Worm (Caenorhabditis elegans) whole organism, early embryonic: Measurements from ENCODE around the gene ubxn-5.

Experiments used
- B0310.2 ChIP-seq: sonication (generic microtip); optimal IDR thresholded peaks from 2 replicates; lab custom pipeline; 2016; ENCODE audit warnings: mild to moderate bottlenecking, missing genetic modification characterization, missing compliant biosample characterization
- aly-1 ChIP-seq: sonication (generic microtip); optimal IDR thresholded peaks from 2 replicates; lab custom pipeline; 2016; ENCODE audit warnings: missing genetic modification characterization, missing compliant biosample characterization
- ceh-13 ChIP-seq: fragments of 200-800 bp; sonication (Bioruptor generic); optimal IDR thresholded peaks from 2 replicates; lab custom pipeline; 2018; ENCODE audit warnings: mild to moderate bottlenecking, missing genetic modification characterization, missing compliant biosample characterization
- ceh-36 ChIP-seq: sonication (generic microtip); optimal IDR thresholded peaks from 2 replicates; lab custom pipeline; 2016; ENCODE audit warnings: missing genetic modification characterization, inconsistent platforms, missing compliant biosample characterization
- flt-1 ChIP-seq: fragments of 200-800 bp; sonication (Bioruptor generic); IDR thresholded peaks from 2 replicates; pipeline ENCODE4 v1.3.6; 2022; ENCODE audit warnings: missing genetic modification characterization, missing compliant biosample characterization
- sea-1 ChIP-seq: fragments of 200-800 bp; sonication (Bioruptor generic); conservative IDR thresholded peaks from 2 replicates; pipeline ENCODE4 v1.3.6; 2022; ENCODE audit warnings: missing genetic modification characterization, missing compliant biosample characterization
- tbx-11 ChIP-seq: fragments of 200-800 bp; sonication (Bioruptor generic); IDR thresholded peaks from 2 replicates; pipeline ENCODE4 v1.3.6; 2022; ENCODE audit warnings: missing genetic modification characterization, missing compliant biosample characterization

DNA sequence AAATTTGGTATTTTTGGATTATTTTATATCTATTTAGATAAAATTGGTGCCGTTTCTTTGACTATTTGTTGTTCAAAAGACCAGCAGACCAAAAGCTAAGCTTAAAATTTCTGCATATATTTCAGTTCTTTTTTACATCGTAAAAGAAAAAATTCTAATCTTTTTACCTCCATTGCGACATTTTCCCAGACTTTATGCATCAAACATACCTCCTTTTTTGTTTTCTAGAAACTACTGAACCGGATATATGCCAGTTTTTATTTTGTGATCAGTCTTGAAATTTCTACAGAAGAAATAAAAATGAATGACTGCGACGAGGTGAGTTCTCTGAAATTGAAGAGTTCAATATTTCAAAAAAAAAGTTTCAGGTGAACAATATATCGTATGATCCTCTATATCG, 39.7 kb downstream of the ubxn-5 start, which contains the start of gene srb-6:
- TF ChIP-seq flt-1 (GFP tag; lab: Robert Waterston, UW) (no peak), ceh-36 (tag; lab: Kevin White, UChicago) (no peak), tbx-11 (GFP tag; lab: Robert Waterston, UW) (no peak), ceh-13 (GFP tag; lab: Kevin White, UChicago) (no peak), sea-1 (no peak), B0310.2 (tag; lab: Kevin White, UChicago) (no peak), aly-1 (no peak)
